Fruit fly (Drosophila melanogaster) whole organism, pupa: ENCODE results near the gene bap.

Source experiments
- CG10348 ChIP-seq: fragments of 200-800 bp; sonication (Bioruptor generic); IDR thresholded peaks from 2 replicates; pipeline ENCODE4 v1.3.6; 2022; ENCODE audit warnings: missing biosample characterization, missing genetic modification characterization
- CG12605 ChIP-seq: fragments of 200-800 bp; sonication (Bioruptor generic); IDR thresholded peaks from 2 replicates; pipeline ENCODE4 v1.3.6; 2022; ENCODE audit warnings: missing biosample characterization, missing genetic modification characterization
- CG8301 ChIP-seq: fragments of 200-800 bp; sonication (Bioruptor generic); optimal IDR thresholded peaks from 2 replicates; lab custom pipeline; 2018; ENCODE audit warnings: missing biosample characterization, mild to moderate bottlenecking, missing genetic modification characterization
- EcR ChIP-seq: fragments of 200-800 bp; sonication (Bioruptor generic); optimal IDR thresholded peaks from 3 replicates; lab custom pipeline; 2019; ENCODE audit warnings: missing biosample characterization, missing genetic modification characterization, mild to moderate bottlenecking, moderate library complexity, missing genetic modification reagents
- Ets98B ChIP-seq: fragments of 200-800 bp; sonication (Bioruptor generic); IDR thresholded peaks from 2 replicates; pipeline ENCODE4 v1.3.6; 2022; ENCODE audit warnings: missing biosample characterization, missing genetic modification characterization

dm6 chr3R:21419258-21419657 is 30.6 kb downstream of the bap start:
- TF ChIP-seq Ets98B (GFP tag; lab: Robert Waterston, UW) = no peak
- TF ChIP-seq CG8301 (tag; lab: Kevin White, UChicago) = no peak
- TF ChIP-seq CG10348 (GFP tag; lab: Robert Waterston, UW) = no peak
- no peak for TF ChIP-seq CG12605
- no peak for TF ChIP-seq EcR
